Worm (Caenorhabditis elegans) whole organism, L4 larva: ENCODE results near the gene teg-1.

Source experiments
- T20F7.1 ChIP-seq: fragments of 200-800 bp; sonication (Bioruptor generic); optimal IDR thresholded peaks from 2 replicates; lab custom pipeline; 2018; ENCODE audit warnings: mild to moderate bottlenecking, missing genetic modification characterization, missing compliant biosample characterization
- Y5F2A.4 ChIP-seq: fragments of 200-800 bp; sonication (Bioruptor generic); optimal IDR thresholded peaks from 2 replicates; lab custom pipeline; 2018; ENCODE audit warnings: mild to moderate bottlenecking, missing genetic modification characterization, missing compliant biosample characterization
- Y75B8A.6 ChIP-seq: fragments of 200-800 bp; sonication (Bioruptor generic); IDR thresholded peaks from 2 replicates; pipeline ENCODE4 v1.3.6; 2022; ENCODE audit warnings: missing genetic modification reagents, missing genetic modification characterization, missing compliant biosample characterization
- arid-1 ChIP-seq: fragments of 200-800 bp; sonication (Bioruptor generic); conservative IDR thresholded peaks from 2 replicates; pipeline ENCODE4 v1.3.6; 2022; ENCODE audit warnings: missing genetic modification reagents, missing genetic modification characterization, missing compliant biosample characterization
- attf-4 ChIP-seq: sonication (generic microtip); optimal IDR thresholded peaks from 3 replicates; lab custom pipeline; 2017; ENCODE audit warnings: missing biosample characterization, missing genetic modification characterization
- ceh-82 ChIP-seq: sonication (generic microtip); optimal IDR thresholded peaks from 2 replicates; lab custom pipeline; 2017; ENCODE audit warnings: missing biosample characterization, missing genetic modification characterization
- cey-2 ChIP-seq: sonication (generic microtip); optimal IDR thresholded peaks from 3 replicates; lab custom pipeline; 2017; ENCODE audit warnings: missing genetic modification characterization, mild to moderate bottlenecking, missing compliant biosample characterization, antibody characterized with exemption, borderline replicate concordance; ENCODE audit not compliant: insufficient read depth
- egl-43 ChIP-seq: fragments of 200-800 bp; sonication (Bioruptor generic); IDR thresholded peaks from 2 replicates; pipeline ENCODE4 v1.3.6; 2022; ENCODE audit warnings: missing genetic modification reagents, missing genetic modification characterization, missing compliant biosample characterization
- hlh-11 ChIP-seq: fragments of 200-800 bp; sonication (Bioruptor generic); optimal IDR thresholded peaks from 2 replicates; lab custom pipeline; 2018; ENCODE audit warnings: mild to moderate bottlenecking, missing genetic modification characterization, missing compliant biosample characterization
- hlh-30 ChIP-seq: sonication (generic microtip); optimal IDR thresholded peaks from 2 replicates; lab custom pipeline; 2017; ENCODE audit warnings: antibody characterized with exemption, mild to moderate bottlenecking, missing genetic modification characterization, missing compliant biosample characterization; ENCODE audit not compliant: insufficient read depth
- lin-38 ChIP-seq: fragments of 200-800 bp; sonication (Bioruptor generic); IDR thresholded peaks from 2 replicates; pipeline ENCODE4 v1.3.6; 2022; ENCODE audit warnings: missing genetic modification reagents, missing genetic modification characterization, missing compliant biosample characterization
- mdt-29 ChIP-seq: fragments of 200-800 bp; sonication (Bioruptor generic); IDR thresholded peaks from 2 replicates; pipeline ENCODE4 v1.3.6; 2022; ENCODE audit warnings: missing genetic modification reagents, missing genetic modification characterization, missing compliant biosample characterization
- mes-2 ChIP-seq: sonication (generic microtip); optimal IDR thresholded peaks from 2 replicates; lab custom pipeline; 2016; ENCODE audit warnings: missing genotype, mild to moderate bottlenecking, missing genetic modification characterization, missing compliant biosample characterization; ENCODE audit not compliant: poor library complexity, severe bottlenecking
- nhr-11 ChIP-seq: fragments of 150-350 bp; optimal IDR thresholded peaks from 2 replicates; lab custom pipeline; 2014; ENCODE audit warnings: missing biosample characterization, missing genetic modification characterization
- nhr-42 ChIP-seq: fragments of 200-800 bp; sonication (Bioruptor generic); IDR thresholded peaks from 2 replicates; pipeline ENCODE4 v1.3.6; 2022; ENCODE audit warnings: missing genetic modification characterization, missing compliant biosample characterization
- rbr-2 ChIP-seq: sonication (generic microtip); optimal IDR thresholded peaks from 2 replicates; lab custom pipeline; 2016; ENCODE audit warnings: missing genotype, missing genetic modification characterization, missing compliant biosample characterization
- saeg-2 ChIP-seq: fragments of 200-800 bp; sonication (Bioruptor generic); IDR thresholded peaks from 2 replicates; pipeline ENCODE4 v1.3.6; 2022; ENCODE audit warnings: missing genetic modification reagents, missing genetic modification characterization, missing compliant biosample characterization
- snpc-4 ChIP-seq: fragments of 150-350 bp; optimal IDR thresholded peaks from 2 replicates; lab custom pipeline; 2014; ENCODE audit warnings: missing biosample characterization, missing genetic modification characterization
- unc-62 ChIP-seq, 3 experiments: fragments of 150-350 bp in 1 of 3; sonication (generic microtip); optimal IDR thresholded peaks in 2 of 3; peaks in 1 of 3; 1 replicate in 1 of 3; 2 replicates in 2 of 3; lab custom pipeline; 2014 to 2017; ENCODE audit warnings: missing biosample characterization in 3 of 3, missing genetic modification characterization in 3 of 3, missing genetic modification reagents in 3 of 3, missing genotype in 1 of 3
- zag-1 ChIP-seq: fragments of 150-350 bp; optimal IDR thresholded peaks from 2 replicates; lab custom pipeline; 2014; ENCODE audit warnings: missing biosample characterization, missing genetic modification characterization

teg-1 gene

DNA sequence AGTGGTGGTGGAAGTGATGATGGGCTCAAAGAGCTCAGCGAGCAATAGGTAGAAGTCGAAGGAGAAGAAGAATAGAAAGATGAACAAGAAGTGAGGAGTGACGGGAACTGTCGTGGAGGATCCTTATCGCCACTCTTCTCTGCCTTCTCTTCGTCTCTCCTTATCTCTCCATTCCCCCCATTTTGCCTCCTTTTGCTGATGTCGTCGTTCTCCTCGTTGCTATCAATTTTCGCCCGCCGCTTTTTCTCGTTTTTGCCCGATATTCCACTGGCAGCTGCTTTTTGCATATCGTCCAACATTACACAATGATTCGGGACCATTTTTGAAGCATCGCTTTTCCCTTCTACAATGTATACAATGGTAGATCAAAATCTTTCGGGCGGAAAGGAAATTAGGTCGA is 50.7 kb downstream of the teg-1 start (continued):
- TF ChIP-seq zag-1 (tag; lab: Kevin White, UChicago) (no peak), unc-62 (GFP tag; optimal IDR thresholded peaks at IDR 0.05 in 1 of 2; lab: Kevin White, UChicago) (peak in 1 of 2 experiments; percentile 86), unc-62 (tag; optimal IDR thresholded peaks at IDR 0.05; lab: Kevin White, UChicago) (no peak), Y5F2A.4 (GFP tag; lab: Kevin White, UChicago) (no peak), ceh-82 (tag; lab: Kevin White, UChicago) (no peak), attf-4 (tag; lab: Kevin White, UChicago) (no peak), hlh-11 (tag; lab: Kevin White, UChicago) (peak; percentile 28), snpc-4 (no peak), Y75B8A.6 (GFP tag; lab: Robert Waterston, UW) (no peak), cey-2 (no peak), T20F7.1 (GFP tag; lab: Kevin White, UChicago) (no peak), mdt-29 (GFP tag; lab: Robert Waterston, UW) (no peak), nhr-11 (tag; lab: Kevin White, UChicago) (no peak), mes-2 (tag; lab: Kevin White, UChicago) (peak; percentile 3), egl-43 (GFP tag; lab: Robert Waterston, UW) (no peak), lin-38 (GFP tag; lab: Robert Waterston, UW) (no peak), saeg-2 (no peak), nhr-42 (no peak), rbr-2 (tag; lab: Kevin White, UChicago) (no peak), arid-1 (GFP tag; lab: Robert Waterston, UW) (no peak), hlh-30 (tag; lab: Kevin White, UChicago) (no peak)
